Fruit fly (Drosophila melanogaster): ENCODE measurements around the gene Rab9D.

The Rab9D gene

dm6 chrX:10573554-10573953 is 15.3 kb upstream of the Rab9D start:
- TF ChIP-seq sv (GFP tag; optimal IDR thresholded peaks at IDR 0.05), result peak; percentile 7
- TF ChIP-seq rgr (GFP tag; optimal IDR thresholded peaks at IDR 0.05), result peak; percentile 14
- no peak for TF ChIP-seq Dfd (GFP tag; optimal IDR thresholded peaks at IDR 0.05)
- TF ChIP-seq foxo (GFP tag; optimal IDR thresholded peaks at IDR 0.05), result peak in 1 of 2 experiments; percentile 5
- TF ChIP-seq Myc (optimal IDR thresholded peaks at IDR 0.05), result no peak
- TF ChIP-seq usp (GFP tag; optimal IDR thresholded peaks at IDR 0.05), result no peak
- TF ChIP-seq Rel (GFP tag; optimal IDR thresholded peaks at IDR 0.05), result no peak
- no peak for TF ChIP-seq Rel (tag; optimal IDR thresholded peaks at IDR 0.05)
- no peak for TF ChIP-seq pan (optimal IDR thresholded peaks at IDR 0.05)
- TF ChIP-seq fru (GFP tag; optimal IDR thresholded peaks at IDR 0.05), result peak; percentile 27
- TF ChIP-seq Hnf4 (GFP tag; optimal IDR thresholded peaks at IDR 0.05), result no peak
- peak; percentile 18 for TF ChIP-seq h (GFP tag; optimal IDR thresholded peaks at IDR 0.05)
- no peak for TF ChIP-seq Vsx2 (GFP tag; optimal IDR thresholded peaks at IDR 0.05; ENCODE audit: partially characterized antibody)
- no peak for TF ChIP-seq br (GFP tag; optimal IDR thresholded peaks at IDR 0.05)
- no peak for TF ChIP-seq HLH106 (tag; optimal IDR thresholded peaks at IDR 0.05)
- peak; percentile 5 for TF ChIP-seq psq (GFP tag; optimal IDR thresholded peaks at IDR 0.05)

- TF ChIP-seq sage (GFP tag; optimal IDR thresholded peaks at IDR 0.05), result no peak
- no peak for TF ChIP-seq CG32264 (GFP tag; optimal IDR thresholded peaks at IDR 0.05)
- TF ChIP-seq HLH106 (tag; optimal IDR thresholded peaks at IDR 0.05), result no peak
- TF ChIP-seq Vsx2 (GFP tag; optimal IDR thresholded peaks at IDR 0.05; ENCODE audit: partially characterized antibody), result no peak
- no peak for TF ChIP-seq Hnf4 (GFP tag; optimal IDR thresholded peaks at IDR 0.05)
- TF ChIP-seq br (GFP tag; optimal IDR thresholded peaks at IDR 0.05), result no peak
- TF ChIP-seq woc (GFP tag; optimal IDR thresholded peaks at IDR 0.05), result no peak
- TF ChIP-seq Myc (optimal IDR thresholded peaks at IDR 0.05), result no peak
- TF ChIP-seq h (GFP tag; optimal IDR thresholded peaks at IDR 0.05), result no peak
- no peak for TF ChIP-seq Sp1 (GFP tag; optimal IDR thresholded peaks at IDR 0.05)
- TF ChIP-seq brk (GFP tag; optimal IDR thresholded peaks at IDR 0.05), result no peak
- TF ChIP-seq dmrt93B (GFP tag; optimal IDR thresholded peaks at IDR 0.05), result no peak
- TF ChIP-seq N (GFP tag; optimal IDR thresholded peaks at IDR 0.05), result no peak
- no peak for TF ChIP-seq Dif (GFP tag; optimal IDR thresholded peaks at IDR 0.05; ENCODE audit: partially characterized antibody)
- TF ChIP-seq OdsH (GFP tag; optimal IDR thresholded peaks at IDR 0.05), result no peak
- TF ChIP-seq tai (GFP tag; optimal IDR thresholded peaks at IDR 0.05), result no peak
These were observed 11.9 kb upstream of the Rab9D start for dm6 chrX:10576993-10577392.

DNA sequence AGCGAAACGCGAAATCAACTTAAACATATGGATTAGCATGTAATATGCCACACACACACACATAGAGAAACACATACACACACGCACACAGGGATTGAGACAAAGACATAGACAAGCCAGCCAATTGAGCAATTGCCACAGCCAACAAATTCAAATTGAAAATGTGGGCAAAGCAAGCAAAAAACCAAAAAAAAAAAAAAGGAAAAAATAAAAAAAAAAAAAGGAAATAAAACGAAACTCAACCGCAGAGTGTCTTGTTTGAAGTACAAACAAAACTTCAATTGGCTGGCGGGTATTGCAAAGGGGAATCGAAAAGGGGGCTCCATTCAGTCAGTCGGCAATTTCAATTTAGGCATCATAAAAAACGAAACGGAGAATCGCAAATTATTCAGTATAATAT is 11.1 kb upstream of the Rab9D start:
- no peak for TF ChIP-seq Rel (GFP tag; optimal IDR thresholded peaks at IDR 0.05)
- no peak for TF ChIP-seq Rel (tag; optimal IDR thresholded peaks at IDR 0.05)
- no peak for TF ChIP-seq br (GFP tag; optimal IDR thresholded peaks at IDR 0.05)
- no peak for TF ChIP-seq Dfd (GFP tag; optimal IDR thresholded peaks at IDR 0.05)
- no peak for TF ChIP-seq lola (GFP tag; optimal IDR thresholded peaks at IDR 0.05)
- no peak for TF ChIP-seq dsf (GFP tag; optimal IDR thresholded peaks at IDR 0.05; ENCODE audit: borderline replicate concordance)
- no peak for TF ChIP-seq CrebA (GFP tag; optimal IDR thresholded peaks at IDR 0.05; ENCODE audit: borderline replicate concordance)
- no peak for TF ChIP-seq rgr (GFP tag; optimal IDR thresholded peaks at IDR 0.05)
- TF ChIP-seq usp (GFP tag; optimal IDR thresholded peaks at IDR 0.05), result no peak
- no peak for TF ChIP-seq Jra (GFP tag; optimal IDR thresholded peaks at IDR 0.05)
- TF ChIP-seq tai (GFP tag; optimal IDR thresholded peaks at IDR 0.05), result no peak
- no peak for TF ChIP-seq dl (GFP tag; optimal IDR thresholded peaks at IDR 0.05; ENCODE audit: insufficient read depth in 1 of 2, partially characterized antibody in 2 of 2)
- TF ChIP-seq Abd-B (GFP tag; optimal IDR thresholded peaks at IDR 0.05), result no peak

DNA sequence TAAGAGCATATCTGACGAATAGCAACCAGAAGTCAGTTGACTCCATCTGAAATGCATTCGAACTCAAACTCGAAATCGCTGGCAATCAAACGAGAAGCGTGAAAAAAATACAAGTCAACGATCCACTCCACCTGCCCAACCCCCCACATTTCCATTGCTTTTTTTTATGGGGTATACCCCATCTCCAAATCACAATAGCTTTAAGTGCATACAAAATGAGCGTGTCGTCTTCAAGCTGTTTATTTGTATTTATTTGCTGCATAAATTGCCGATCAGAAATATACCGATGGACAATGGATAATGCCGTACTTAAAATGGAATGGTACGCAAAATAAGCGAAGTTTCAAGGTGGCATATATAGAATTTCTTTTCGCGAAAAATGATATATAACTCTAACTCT is 9.3 kb upstream of the Rab9D start:
- no peak for TF ChIP-seq Hr78 (GFP tag; optimal IDR thresholded peaks at IDR 0.05)
- TF ChIP-seq Rel (GFP tag; optimal IDR thresholded peaks at IDR 0.05), result no peak
- peak; percentile 53 for TF ChIP-seq Rel (tag; optimal IDR thresholded peaks at IDR 0.05)
- TF ChIP-seq brk (GFP tag; optimal IDR thresholded peaks at IDR 0.05), result no peak
- no peak for TF ChIP-seq dmrt93B (GFP tag; optimal IDR thresholded peaks at IDR 0.05)
- no peak for TF ChIP-seq Myc (optimal IDR thresholded peaks at IDR 0.05)

Measured in whole organism, wandering third instar larva.